Worm (Caenorhabditis elegans) whole organism, midembryonic: ENCODE results near the gene Y59E1A.4.

Experiments
- cog-1 ChIP-seq: sonication (generic microtip); optimal IDR thresholded peaks from 2 replicates; lab custom pipeline; 2016; ENCODE audit warnings: missing genetic modification characterization, missing compliant biosample characterization
- flt-1 ChIP-seq: fragments of 200-800 bp; sonication (Bioruptor generic); IDR thresholded peaks from 2 replicates; pipeline ENCODE4 v1.3.6; 2022; ENCODE audit warnings: missing genetic modification characterization, missing compliant biosample characterization
- klf-2 ChIP-seq: fragments of 200-800 bp; sonication (Bioruptor generic); conservative IDR thresholded peaks from 2 replicates; pipeline ENCODE4 v1.3.6; 2022; ENCODE audit warnings: missing genetic modification reagents, missing genetic modification characterization, missing compliant biosample characterization

ce11 chrX:1962273-1962672, 22.5 kb upstream of the Y59E1A.4 start, which contains the start of gene F52D2.7:
- no peak for TF ChIP-seq flt-1 (GFP tag; lab: Robert Waterston, UW)
- TF ChIP-seq klf-2 (GFP tag; lab: Robert Waterston, UW), result no peak
- TF ChIP-seq cog-1, result no peak
